Fruit fly (Drosophila melanogaster) whole organism, pupa: Measurements from ENCODE around the gene CG42718.

Source experiments
- CG10348 ChIP-seq: fragments of 200-800 bp; sonication (Bioruptor generic); IDR thresholded peaks from 2 replicates; pipeline ENCODE4 v1.3.6; 2022; ENCODE audit warnings: missing biosample characterization, missing genetic modification characterization
- CG12605 ChIP-seq: fragments of 200-800 bp; sonication (Bioruptor generic); IDR thresholded peaks from 2 replicates; pipeline ENCODE4 v1.3.6; 2022; ENCODE audit warnings: missing biosample characterization, missing genetic modification characterization
- CG13204 ChIP-seq: fragments of 200-800 bp; sonication (Bioruptor generic); optimal IDR thresholded peaks from 2 replicates; lab custom pipeline; 2018; ENCODE audit warnings: missing biosample characterization, mild to moderate bottlenecking, missing genetic modification characterization, moderate library complexity
- CG14655 ChIP-seq: fragments of 200-800 bp; sonication (Bioruptor generic); optimal IDR thresholded peaks from 3 replicates; lab custom pipeline; 2017; ENCODE audit warnings: mild to moderate bottlenecking, missing biosample characterization, missing genetic modification reagents, missing genetic modification characterization
- CG15710 ChIP-seq: fragments of 200-800 bp; sonication (Bioruptor generic); optimal IDR thresholded peaks from 2 replicates; lab custom pipeline; 2018; ENCODE audit warnings: missing biosample characterization, mild to moderate bottlenecking, missing genetic modification characterization, moderate library complexity
- CG17806 ChIP-seq: fragments of 200-800 bp; sonication (Bioruptor generic); optimal IDR thresholded peaks from 2 replicates; lab custom pipeline; 2018; ENCODE audit warnings: missing biosample characterization, mild to moderate bottlenecking, missing genetic modification characterization, moderate library complexity
- CG32121 ChIP-seq: fragments of 200-800 bp; sonication (Bioruptor generic); IDR thresholded peaks from 2 replicates; pipeline ENCODE4 v1.3.6; 2022; ENCODE audit warnings: missing biosample characterization, missing genetic modification characterization
- CG34367 ChIP-seq: fragments of 200-800 bp; sonication (Bioruptor generic); optimal IDR thresholded peaks from 2 replicates; lab custom pipeline; 2018; ENCODE audit warnings: missing biosample characterization, mild to moderate bottlenecking, missing genetic modification characterization
- CG4496 ChIP-seq: fragments of 200-800 bp; sonication (Bioruptor generic); IDR thresholded peaks from 3 replicates; pipeline ENCODE4 v1.3.6; 2022; ENCODE audit warnings: missing biosample characterization, missing genetic modification characterization
- CG8159 ChIP-seq: fragments of 200-800 bp; sonication (Bioruptor generic); optimal IDR thresholded peaks from 3 replicates; lab custom pipeline; 2018; ENCODE audit warnings: missing biosample characterization, mild to moderate bottlenecking, missing genetic modification characterization, moderate library complexity
- CG8301 ChIP-seq: fragments of 200-800 bp; sonication (Bioruptor generic); optimal IDR thresholded peaks from 2 replicates; lab custom pipeline; 2018; ENCODE audit warnings: missing biosample characterization, mild to moderate bottlenecking, missing genetic modification characterization
- CG9948 ChIP-seq: fragments of 200-800 bp; sonication (Bioruptor generic); optimal IDR thresholded peaks from 2 replicates; lab custom pipeline; 2018; ENCODE audit warnings: missing biosample characterization, mild to moderate bottlenecking, missing genetic modification characterization, moderate library complexity
- D1 ChIP-seq: fragments of 200-800 bp; sonication (Bioruptor generic); optimal IDR thresholded peaks from 2 replicates; lab custom pipeline; 2018; ENCODE audit warnings: missing biosample characterization, mild to moderate bottlenecking, missing genetic modification characterization, moderate library complexity
- EcR ChIP-seq: fragments of 200-800 bp; sonication (Bioruptor generic); optimal IDR thresholded peaks from 3 replicates; lab custom pipeline; 2019; ENCODE audit warnings: missing biosample characterization, missing genetic modification characterization, mild to moderate bottlenecking, moderate library complexity, missing genetic modification reagents
- Ets98B ChIP-seq: fragments of 200-800 bp; sonication (Bioruptor generic); IDR thresholded peaks from 2 replicates; pipeline ENCODE4 v1.3.6; 2022; ENCODE audit warnings: missing biosample characterization, missing genetic modification characterization
- Pif1A ChIP-seq: fragments of 200-800 bp; sonication (Bioruptor generic); optimal IDR thresholded peaks from 3 replicates; lab custom pipeline; 2016; ENCODE audit warnings: missing biosample characterization, missing genetic modification characterization
- Pif1B ChIP-seq: fragments of 200-800 bp; sonication (Bioruptor generic); optimal IDR thresholded peaks from 3 replicates; lab custom pipeline; 2016; ENCODE audit warnings: missing biosample characterization, missing genetic modification characterization
- Snoo ChIP-seq: fragments of 200-800 bp; sonication (Bioruptor generic); optimal IDR thresholded peaks from 3 replicates; lab custom pipeline; 2017; ENCODE audit warnings: missing biosample characterization, mild to moderate bottlenecking, missing genetic modification characterization, inconsistent platforms
- fd96Ca ChIP-seq: fragments of 200-800 bp; sonication (Bioruptor generic); IDR thresholded peaks from 3 replicates; pipeline ENCODE4 v1.3.6; 2022; ENCODE audit warnings: missing biosample characterization, missing genetic modification characterization
- gl ChIP-seq: fragments of 200-800 bp; sonication (Bioruptor generic); optimal IDR thresholded peaks from 2 replicates; lab custom pipeline; 2018; ENCODE audit warnings: missing biosample characterization, mild to moderate bottlenecking, missing genetic modification characterization
- rn ChIP-seq: fragments of 200-800 bp; sonication (Bioruptor generic); IDR thresholded peaks from 2 replicates; pipeline ENCODE4 v1.3.6; 2022; ENCODE audit warnings: missing biosample characterization, missing genetic modification characterization

CG42718 gene

dm6 chr3L:16330740-16331139 lies 9.7 kb upstream of the CG42718 start, which contains the start of gene CG33060:
TSS of gene CG33060 (plus strand) at chr3L:16331040.
- no peak for TF ChIP-seq CG17806 (tag; lab: Kevin White, UChicago)
- no peak for TF ChIP-seq fd96Ca
- no peak for TF ChIP-seq Pif1A (GFP tag; lab: Kevin White, UChicago)
- no peak for TF ChIP-seq CG32121

DNA sequence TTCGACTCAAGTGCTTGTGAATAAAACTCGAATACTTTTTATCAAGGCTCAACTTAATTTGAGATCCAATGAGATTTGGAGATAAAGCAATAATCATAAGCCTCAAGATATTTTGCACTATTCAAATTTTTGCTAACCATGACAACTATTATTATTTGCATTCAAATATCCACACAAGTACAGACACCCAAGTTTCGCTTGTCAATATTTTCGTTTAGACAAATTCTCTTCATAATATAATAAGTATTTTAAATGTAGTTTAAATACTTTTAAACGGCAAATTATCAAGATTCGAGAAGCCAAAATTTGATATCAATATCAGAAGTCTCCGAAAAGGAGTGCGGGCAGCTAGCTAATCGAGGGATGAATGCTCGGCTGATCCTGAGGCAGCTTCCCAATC lies 8.4 kb upstream of the CG42718 start, which contains the start of gene CG33061:
TSS of gene CG33061 (plus strand) at position 301 of the 400 bp plus-strand sequence.
- TF ChIP-seq CG8301 (tag; lab: Kevin White, UChicago), result no peak

dm6 chr3L:16328207-16328891 lies 7.3 kb upstream of the CG42718 start, which contains the start of gene CG13058:
TSS of gene CG13058 (plus strand) at chr3L:16328841.
- peak; percentile 22; the same call in 1 of the 3 replicates for TF ChIP-seq CG4496
- TF ChIP-seq rn (GFP tag; lab: Robert Waterston, UW), result no peak
- no peak for TF ChIP-seq D1
- peak; percentile 68 for TF ChIP-seq CG14655 (GFP tag; lab: Kevin White, UChicago)
- peak; percentile 66 for TF ChIP-seq CG8301 (tag; lab: Kevin White, UChicago)
- TF ChIP-seq Pif1A (GFP tag; lab: Kevin White, UChicago), result peak; percentile 7
- no peak for TF ChIP-seq Snoo (tag; lab: Kevin White, UChicago)
- peak; percentile 81 for TF ChIP-seq CG10348 (GFP tag; lab: Robert Waterston, UW)
- peak; percentile 1 for TF ChIP-seq EcR (GFP tag; lab: Kevin White, UChicago)
- TF ChIP-seq CG12605 (GFP tag; lab: Robert Waterston, UW), result no peak
- no peak for TF ChIP-seq CG13204 (GFP tag; lab: Kevin White, UChicago)
- peak; percentile 70 for TF ChIP-seq CG8159 (tag; lab: Kevin White, UChicago)
- peak; percentile 69 for TF ChIP-seq CG15710
- no peak for TF ChIP-seq gl (tag; lab: Kevin White, UChicago)
- 0 out of 3 replicates have a peak, but pooled peaks have one; percentile 20 for TF ChIP-seq fd96Ca
- TF ChIP-seq CG17806 (tag; lab: Kevin White, UChicago), result peak; percentile 38
- TF ChIP-seq CG32121, result peak; percentile 63
- TF ChIP-seq Ets98B (GFP tag; lab: Robert Waterston, UW), result peak; percentile 23
- peak; percentile 55 for TF ChIP-seq CG9948 (tag; lab: Kevin White, UChicago)
- peak; percentile 65 for TF ChIP-seq CG34367 (tag; lab: Kevin White, UChicago)
- no peak for TF ChIP-seq Pif1B

DNA sequence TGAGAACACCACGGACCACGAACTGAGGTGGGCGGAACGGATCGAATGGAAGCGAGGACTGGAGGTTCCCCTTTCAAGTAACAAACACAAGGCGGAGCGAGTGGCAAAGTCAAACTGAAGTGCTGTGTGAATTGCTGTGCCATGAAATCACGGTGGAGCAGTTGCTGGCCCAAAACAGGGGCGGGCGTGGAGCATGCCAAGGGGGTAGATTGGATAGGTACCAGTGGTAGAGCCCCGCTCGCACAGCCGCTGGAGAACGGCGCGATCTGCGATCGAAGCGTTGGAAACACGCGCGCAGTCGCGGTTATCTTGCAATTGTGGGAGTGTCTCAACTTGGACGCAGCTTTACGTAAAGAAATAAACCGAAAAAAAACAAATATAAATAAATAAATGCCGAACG lies 6.7 kb upstream of the CG42718 start, which contains the start of gene CG13038:
TSS of gene CG13038 (minus strand) at position 118 of the 400 bp plus-strand sequence.
- TF ChIP-seq CG17806 (tag; lab: Kevin White, UChicago) (no peak), fd96Ca (peak; percentile 59; the same call in 1 of the 3 replicates), Pif1A (GFP tag; lab: Kevin White, UChicago) (no peak), Ets98B (GFP tag; lab: Robert Waterston, UW) (peak; percentile 66), CG4496 (peak; percentile 63), CG14655 (GFP tag; lab: Kevin White, UChicago) (no peak)

dm6 chr3L:16326657-16327056 lies 5.6 kb upstream of the CG42718 start, which contains the start of the genes CG13040 and CG13039:
TSS of gene CG13040 (minus strand) at chr3L:16326757.
TSS of gene CG13039 (minus strand) at chr3L:16326762.
- no peak for TF ChIP-seq Snoo (tag; lab: Kevin White, UChicago)
- no peak for TF ChIP-seq fd96Ca
- TF ChIP-seq CG13204 (GFP tag; lab: Kevin White, UChicago), result no peak
- TF ChIP-seq CG15710, result no peak
- no peak for TF ChIP-seq EcR (GFP tag; lab: Kevin White, UChicago)
- no peak for TF ChIP-seq CG32121
- no peak for TF ChIP-seq Pif1A (GFP tag; lab: Kevin White, UChicago)
- TF ChIP-seq CG34367 (tag; lab: Kevin White, UChicago), result no peak
- no peak for TF ChIP-seq CG8301 (tag; lab: Kevin White, UChicago)
- TF ChIP-seq Pif1B, result no peak
- TF ChIP-seq CG8159 (tag; lab: Kevin White, UChicago), result no peak
- TF ChIP-seq CG4496, result no peak
- no peak for TF ChIP-seq CG17806 (tag; lab: Kevin White, UChicago)
- no peak for TF ChIP-seq gl (tag; lab: Kevin White, UChicago)
- TF ChIP-seq CG10348 (GFP tag; lab: Robert Waterston, UW), result no peak
- TF ChIP-seq rn (GFP tag; lab: Robert Waterston, UW), result no peak
- no peak for TF ChIP-seq Ets98B (GFP tag; lab: Robert Waterston, UW)

DNA sequence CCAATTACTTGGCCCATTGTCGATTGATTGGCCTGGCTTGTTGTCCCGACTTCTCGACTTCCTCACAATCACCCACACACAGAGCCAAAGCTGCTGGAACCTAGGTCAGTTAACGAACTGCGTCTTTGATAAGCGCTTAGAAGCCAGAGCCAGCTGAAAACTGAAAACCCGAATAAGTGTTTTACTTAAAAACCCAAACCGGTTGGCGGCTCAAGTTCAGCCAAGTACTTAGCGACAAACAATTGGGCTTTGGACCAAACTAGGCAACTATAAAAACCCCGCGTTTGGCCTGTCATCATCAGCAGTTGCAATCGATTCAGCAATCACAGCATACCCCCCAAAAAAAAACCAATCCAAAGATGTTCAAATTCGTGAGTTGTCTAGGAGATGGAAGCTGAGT lies 2.3 kb upstream of the CG42718 start, which contains the start of gene CG13059:
TSS of gene CG13059 (plus strand) at position 301 of the 400 bp plus-strand sequence.
- no peak for TF ChIP-seq rn (GFP tag; lab: Robert Waterston, UW)
- TF ChIP-seq EcR (GFP tag; lab: Kevin White, UChicago), result no peak
- TF ChIP-seq CG12605 (GFP tag; lab: Robert Waterston, UW), result no peak
- no peak for TF ChIP-seq fd96Ca
- no peak for TF ChIP-seq Pif1A (GFP tag; lab: Kevin White, UChicago)
- no peak for TF ChIP-seq CG4496
- no peak for TF ChIP-seq D1
- no peak for TF ChIP-seq gl (tag; lab: Kevin White, UChicago)
- TF ChIP-seq CG17806 (tag; lab: Kevin White, UChicago), result no peak
- no peak for TF ChIP-seq Ets98B (GFP tag; lab: Robert Waterston, UW)
- no peak for TF ChIP-seq CG8301 (tag; lab: Kevin White, UChicago)
- no peak for TF ChIP-seq Pif1B
- no peak for TF ChIP-seq CG32121
- TF ChIP-seq CG34367 (tag; lab: Kevin White, UChicago), result no peak
- TF ChIP-seq, all 21 proteins: peak for 0
